Worm (Caenorhabditis elegans) whole organism, late embryonic: Measurements from ENCODE around the gene Y38E10A.24.

Experiments used
- F13H6.1 ChIP-seq: sonication (generic microtip); optimal IDR thresholded peaks from 2 replicates; lab custom pipeline; 2016; ENCODE audit warnings: missing genetic modification characterization, missing compliant biosample characterization
- ama-1 ChIP-seq: fragments of 150-350 bp; optimal IDR thresholded peaks from 2 replicates; lab custom pipeline; 2014
- ceh-18 ChIP-seq: sonication (generic microtip); optimal IDR thresholded peaks from 2 replicates; lab custom pipeline; 2016; ENCODE audit warnings: missing genetic modification characterization, missing compliant biosample characterization
- ceh-48 ChIP-seq: sonication (generic microtip); optimal IDR thresholded peaks from 2 replicates; lab custom pipeline; 2016; ENCODE audit warnings: missing genetic modification characterization, inconsistent platforms, missing compliant biosample characterization
- elt-4 ChIP-seq: sonication (generic microtip); optimal IDR thresholded peaks from 2 replicates; lab custom pipeline; 2016; ENCODE audit warnings: missing genetic modification characterization, missing compliant biosample characterization
- ets-4 ChIP-seq: sonication (generic microtip); optimal IDR thresholded peaks from 2 replicates; lab custom pipeline; 2016; ENCODE audit warnings: missing genetic modification characterization, missing compliant biosample characterization
- fkh-10 ChIP-seq: fragments of 150-350 bp; optimal IDR thresholded peaks from 2 replicates; lab custom pipeline; 2014; ENCODE audit warnings: missing biosample characterization, missing genetic modification reagents, missing genetic modification characterization
- lim-6 ChIP-seq: sonication (generic microtip); optimal IDR thresholded peaks from 2 replicates; lab custom pipeline; 2016; ENCODE audit warnings: missing genetic modification characterization, missing compliant biosample characterization

ce11 chrII:12689333-12689732 lies 10.5 kb downstream of the Y38E10A.24 start:
- TF ChIP-seq ama-1 (lab: Kevin White, UChicago) (no peak), elt-4 (no peak), F13H6.1 (tag; lab: Kevin White, UChicago) (no peak), ceh-18 (no peak), ceh-48 (tag; lab: Kevin White, UChicago) (no peak), lim-6 (no peak), fkh-10 (GFP tag; lab: Kevin White, UChicago) (no peak), ets-4 (tag; lab: Kevin White, UChicago) (no peak)
